Fruit fly (Drosophila melanogaster) whole organism, embryonic: ENCODE results near the gene CG14431.

ENCODE experiments used
- Blimp-1 ChIP-seq: fragments of 200-800 bp; sonication (Bioruptor generic); optimal IDR thresholded peaks from 3 replicates; lab custom pipeline; 2018; ENCODE audit warnings: missing biosample characterization, missing genetic modification characterization, mild to moderate bottlenecking, moderate library complexity, missing genetic modification reagents
- CG10147 ChIP-seq: fragments of 200-800 bp; sonication (Bioruptor generic); optimal IDR thresholded peaks from 2 replicates; lab custom pipeline; 2019; ENCODE audit warnings: missing biosample characterization, mild to moderate bottlenecking, missing genetic modification characterization, moderate library complexity
- CG11085 ChIP-seq: fragments of 200-800 bp; sonication (Bioruptor generic); IDR thresholded peaks from 2 replicates; pipeline ENCODE4 v1.3.6; 2022; ENCODE audit warnings: missing biosample characterization, missing genetic modification characterization
- CG11504 ChIP-seq: fragments of 200-800 bp; sonication (Bioruptor generic); optimal IDR thresholded peaks from 3 replicates; lab custom pipeline; 2019; ENCODE audit warnings: missing biosample characterization, mild to moderate bottlenecking, missing genetic modification characterization, moderate library complexity
- CG14014 ChIP-seq: fragments of 200-800 bp; sonication (Bioruptor generic); IDR thresholded peaks from 2 replicates; pipeline ENCODE4 v1.3.6; 2022; ENCODE audit warnings: missing biosample characterization, missing genetic modification characterization
- CG15479 ChIP-seq: fragments of 200-800 bp; sonication (Bioruptor generic); optimal IDR thresholded peaks from 3 replicates; lab custom pipeline; 2019; ENCODE audit warnings: missing biosample characterization, mild to moderate bottlenecking, missing genetic modification characterization, moderate library complexity
- CG15601 ChIP-seq: fragments of 200-800 bp; sonication (Bioruptor generic); optimal IDR thresholded peaks from 3 replicates; lab custom pipeline; 2019; ENCODE audit warnings: missing biosample characterization, mild to moderate bottlenecking, missing genetic modification characterization, moderate library complexity
- CG17385 ChIP-seq: fragments of 200-800 bp; sonication (Bioruptor generic); optimal IDR thresholded peaks from 3 replicates; lab custom pipeline; 2018; ENCODE audit warnings: missing biosample characterization, mild to moderate bottlenecking, missing genetic modification characterization
- CG18599 ChIP-seq: fragments of 200-800 bp; sonication (Bioruptor generic); optimal IDR thresholded peaks from 3 replicates; lab custom pipeline; 2017; ENCODE audit warnings: missing biosample characterization, missing genetic modification characterization, mild to moderate bottlenecking, moderate library complexity, missing genetic modification reagents
- CG3163 ChIP-seq: fragments of 200-800 bp; sonication (Bioruptor generic); optimal IDR thresholded peaks from 3 replicates; lab custom pipeline; 2016; ENCODE audit warnings: missing biosample characterization, missing genetic modification characterization
- CG34224 ChIP-seq: fragments of 200-800 bp; sonication (Bioruptor generic); IDR thresholded peaks from 3 replicates; pipeline ENCODE4 v1.3.6; 2022; ENCODE audit warnings: missing biosample characterization, missing genetic modification characterization; ENCODE audit not compliant: partially characterized antibody
- CG4730 ChIP-seq: fragments of 200-800 bp; sonication (Bioruptor generic); IDR thresholded peaks from 2 replicates; pipeline ENCODE4 v1.3.6; 2022; ENCODE audit warnings: missing biosample characterization, missing genetic modification characterization
- CG6175 ChIP-seq: fragments of 200-800 bp; sonication (Bioruptor generic); IDR thresholded peaks from 3 replicates; pipeline ENCODE4 v1.3.6; 2022; ENCODE audit warnings: missing biosample characterization, missing genetic modification characterization
- CG7556 ChIP-seq: fragments of 200-800 bp; sonication (Bioruptor generic); optimal IDR thresholded peaks from 2 replicates; lab custom pipeline; 2017; ENCODE audit warnings: missing biosample characterization, mild to moderate bottlenecking, missing genetic modification characterization
- CG7839 ChIP-seq: fragments of 200-800 bp; sonication (Bioruptor generic); optimal IDR thresholded peaks from 3 replicates; lab custom pipeline; 2018; ENCODE audit warnings: missing biosample characterization, mild to moderate bottlenecking, missing genetic modification characterization, moderate library complexity
- CG8290 ChIP-seq, 3 experiments: fragments of 200-800 bp; sonication (Bioruptor generic); optimal IDR thresholded peaks; 2 replicates each; lab custom pipeline; 2016 to 2019; ENCODE audit warnings: missing biosample characterization in 3 of 3, missing genetic modification characterization in 3 of 3, mild to moderate bottlenecking in 2 of 3, moderate library complexity in 1 of 3
- CG8924 ChIP-seq: fragments of 200-800 bp; optimal IDR thresholded peaks from 3 replicates; lab custom pipeline; 2019; ENCODE audit warnings: missing biosample characterization, mild to moderate bottlenecking, missing genetic modification characterization, moderate library complexity
- CG9932 ChIP-seq: fragments of 200-800 bp; sonication (Bioruptor generic); IDR thresholded peaks from 2 replicates; pipeline ENCODE4 v1.3.6; 2022; ENCODE audit warnings: missing biosample characterization, missing genetic modification characterization
- D ChIP-seq, 2 experiments: fragments of 200-800 bp in 1 of 2; fragments of >200 bp in 1 of 2; sonication (Bioruptor generic) in 1 of 2; optimal IDR thresholded peaks; 2 replicates in 1 of 2; 3 replicates in 1 of 2; lab custom pipeline; 2017; ENCODE audit warnings: mild to moderate bottlenecking in 1 of 2, missing biosample characterization in 1 of 2, missing genetic modification characterization in 1 of 2, missing genetic modification reagents in 1 of 2
- Kr ChIP-seq: fragments of 200-800 bp; sonication (Bioruptor generic); optimal IDR thresholded peaks from 2 replicates; lab custom pipeline; 2017; ENCODE audit warnings: missing biosample characterization, mild to moderate bottlenecking, missing genetic modification characterization
- Rx ChIP-seq: fragments of 200-800 bp; sonication (Bioruptor generic); IDR thresholded peaks from 2 replicates; pipeline ENCODE4 v1.3.6; 2022; ENCODE audit warnings: missing biosample characterization, missing genetic modification characterization
- Sox102F ChIP-seq: fragments of 200-800 bp; sonication (Bioruptor generic); optimal IDR thresholded peaks from 2 replicates; lab custom pipeline; 2018; ENCODE audit warnings: missing biosample characterization, mild to moderate bottlenecking, missing genetic modification characterization, moderate library complexity
- Stat92E ChIP-seq, 3 experiments: fragments of >200 bp in 2 of 3; fragments of 200-800 bp in 1 of 3; sonication (Bioruptor generic) in 1 of 3; optimal IDR thresholded peaks; 2 replicates each; lab custom pipeline; 2017 to 2019; ENCODE audit warnings: missing biosample characterization in 3 of 3, missing genetic modification characterization in 3 of 3, mild to moderate bottlenecking in 1 of 3, moderate library complexity in 1 of 3
- Taf1 ChIP-seq: fragments of 200-800 bp; sonication (Bioruptor generic); IDR thresholded peaks from 2 replicates; pipeline ENCODE4 v1.3.6; 2022; ENCODE audit warnings: missing biosample characterization, missing genetic modification characterization
- Trl ChIP-seq, 3 experiments: fragments of >200 bp in 2 of 3; fragments of 200-800 bp in 1 of 3; sonication (Bioruptor generic) in 1 of 3; optimal IDR thresholded peaks; 2 replicates in 1 of 3; 3 replicates in 2 of 3; lab custom pipeline; 2016 to 2017; ENCODE audit warnings: missing biosample characterization in 1 of 3, missing genetic modification characterization in 1 of 3
- Xbp1 ChIP-seq: fragments of 200-800 bp; sonication (Bioruptor generic); optimal IDR thresholded peaks from 3 replicates; lab custom pipeline; 2016; ENCODE audit warnings: missing biosample characterization, mild to moderate bottlenecking, missing genetic modification characterization
- ci ChIP-seq: fragments of 200-800 bp; sonication (Bioruptor generic); IDR thresholded peaks from 3 replicates; pipeline ENCODE4 v1.3.6; 2022; ENCODE audit warnings: missing biosample characterization, missing genetic modification characterization
- dmrt11E ChIP-seq: fragments of 200-800 bp; sonication (Bioruptor generic); optimal IDR thresholded peaks from 3 replicates; lab custom pipeline; 2018; ENCODE audit warnings: missing biosample characterization, mild to moderate bottlenecking, missing genetic modification characterization, moderate library complexity
- dysf ChIP-seq: fragments of 200-800 bp; sonication (Bioruptor generic); IDR thresholded peaks from 3 replicates; pipeline ENCODE4 v1.3.6; 2022; ENCODE audit warnings: missing biosample characterization, missing genetic modification characterization
- eve ChIP-seq, 2 experiments: fragments of >200 bp; optimal IDR thresholded peaks; 2 replicates each; lab custom pipeline; 2017; ENCODE audit warnings: missing biosample characterization in 2 of 2, missing genetic modification characterization in 2 of 2
- fd3F ChIP-seq: fragments of 200-800 bp; sonication (Bioruptor generic); optimal IDR thresholded peaks from 2 replicates; lab custom pipeline; 2018; ENCODE audit warnings: missing biosample characterization, mild to moderate bottlenecking, missing genetic modification characterization, moderate library complexity
- hbn ChIP-seq: fragments of 200-800 bp; sonication (Bioruptor generic); IDR thresholded peaks from 2 replicates; pipeline ENCODE4 v1.3.6; 2022; ENCODE audit warnings: missing biosample characterization, missing genetic modification characterization; ENCODE audit not compliant: partially characterized antibody
- kni ChIP-seq: fragments of 200-800 bp; sonication (Bioruptor generic); optimal IDR thresholded peaks from 3 replicates; lab custom pipeline; 2017; ENCODE audit warnings: mild to moderate bottlenecking, missing biosample characterization, missing genetic modification reagents, missing genetic modification characterization
- lov ChIP-seq, 2 experiments: fragments of 200-800 bp in 1 of 2; fragments of >200 bp in 1 of 2; sonication (Bioruptor generic) in 1 of 2; IDR thresholded peaks in 1 of 2; optimal IDR thresholded peaks in 1 of 2; 2 replicates in 1 of 2; 3 replicates in 1 of 2; pipeline versions ENCODE4 v1.3.6 to Lab custom; 2017 to 2022; ENCODE audit warnings: missing biosample characterization in 1 of 2, missing genetic modification characterization in 1 of 2
- nerfin-1 ChIP-seq: fragments of 200-800 bp; sonication (Bioruptor generic); optimal IDR thresholded peaks from 3 replicates; lab custom pipeline; 2019; ENCODE audit warnings: missing biosample characterization, mild to moderate bottlenecking, missing genetic modification characterization, moderate library complexity
- pfk ChIP-seq: fragments of 200-800 bp; sonication (Bioruptor generic); optimal IDR thresholded peaks from 2 replicates; lab custom pipeline; 2018; ENCODE audit warnings: missing biosample characterization, mild to moderate bottlenecking, missing genetic modification characterization, moderate library complexity
- pros ChIP-seq: fragments of 200-800 bp; sonication (Bioruptor generic); optimal IDR thresholded peaks from 3 replicates; lab custom pipeline; 2019; ENCODE audit warnings: missing biosample characterization, mild to moderate bottlenecking, missing genetic modification characterization, moderate library complexity
- psq ChIP-seq: fragments of 200-800 bp; sonication (Bioruptor generic); optimal IDR thresholded peaks from 2 replicates; lab custom pipeline; 2017; ENCODE audit warnings: missing biosample characterization, missing genetic modification characterization
- sd ChIP-seq: fragments of 200-800 bp; sonication (Bioruptor generic); optimal IDR thresholded peaks from 3 replicates; lab custom pipeline; 2018; ENCODE audit warnings: missing biosample characterization, mild to moderate bottlenecking, missing genetic modification characterization, moderate library complexity
- sens ChIP-seq: fragments of 200-800 bp; sonication (Bioruptor generic); peaks from one replicate; lab custom pipeline; 2016; ENCODE audit warnings: missing biosample characterization, missing genetic modification characterization
- seq ChIP-seq: fragments of 200-800 bp; sonication (Bioruptor generic); IDR thresholded peaks from 2 replicates; pipeline ENCODE4 v1.3.6; 2022; ENCODE audit warnings: missing biosample characterization, missing genetic modification characterization
- tgo ChIP-seq: fragments of 200-800 bp; sonication (Bioruptor generic); IDR thresholded peaks from 3 replicates; pipeline ENCODE4 v1.3.6; 2022; ENCODE audit warnings: missing biosample characterization, missing genetic modification characterization
- tll ChIP-seq, 2 experiments: fragments of 200-800 bp in 1 of 2; fragments of >200 bp in 1 of 2; sonication (Bioruptor generic) in 1 of 2; optimal IDR thresholded peaks; 2 replicates each; lab custom pipeline; 2017 to 2019; ENCODE audit warnings: missing biosample characterization in 2 of 2, missing genetic modification characterization in 2 of 2, mild to moderate bottlenecking in 1 of 2, moderate library complexity in 1 of 2
- twi ChIP-seq: fragments of 200-800 bp; optimal IDR thresholded peaks from 2 replicates; lab custom pipeline; 2019; ENCODE audit warnings: missing biosample characterization, mild to moderate bottlenecking, missing genetic modification characterization, moderate library complexity
- yki ChIP-seq: fragments of >200 bp; optimal IDR thresholded peaks from 3 replicates; lab custom pipeline; 2018
- z ChIP-seq: fragments of 200-800 bp; sonication (Bioruptor generic); IDR thresholded peaks from 3 replicates; pipeline ENCODE4 v1.3.6; 2022; ENCODE audit warnings: missing biosample characterization, missing genetic modification characterization
- zen ChIP-seq: fragments of 200-800 bp; sonication (Bioruptor generic); optimal IDR thresholded peaks from 3 replicates; lab custom pipeline; 2018; ENCODE audit warnings: missing biosample characterization, mild to moderate bottlenecking, missing genetic modification characterization, moderate library complexity

Gene CG14431

dm6 chrX:6988632-6989338 lies 80.7 kb downstream of the CG14431 start:
- peak; percentile 62 for TF ChIP-seq yki (lab: Kevin White, UChicago)
- 0 out of 3 replicates have a peak, but pooled peaks have one; percentile 27 for TF ChIP-seq CG34224 (GFP tag; lab: Robert Waterston, UW)
- TF ChIP-seq CG9932 (GFP tag; lab: Robert Waterston, UW) = no peak
- no peak for TF ChIP-seq CG10147 (GFP tag; lab: Kevin White, UChicago)
- TF ChIP-seq tll (GFP tag; optimal IDR thresholded peaks at IDR 0.05; lab: Kevin White, UChicago) = peak in 1 of 2 experiments; percentile 13
- no peak for TF ChIP-seq lov (optimal IDR thresholded peaks at IDR 0.05; lab: Kevin White, UChicago)
- no peak for TF ChIP-seq lov (GFP tag; IDR thresholded peaks at IDR 0.05; lab: Robert Waterston, UW)
- peak in 1 of 3 experiments; percentile 18 for TF ChIP-seq Stat92E (GFP tag; optimal IDR thresholded peaks at IDR 0.05; lab: Kevin White, UChicago)
- peak; percentile 60 for TF ChIP-seq kni (GFP tag; lab: Kevin White, UChicago)
- peak; percentile 89 for TF ChIP-seq pfk (GFP tag; lab: Kevin White, UChicago)
- peak; percentile 53 for TF ChIP-seq sd (tag; lab: Kevin White, UChicago)
- TF ChIP-seq psq = peak; percentile 26
- peak; percentile 18 for TF ChIP-seq CG17385 (GFP tag; lab: Kevin White, UChicago)
- no peak for TF ChIP-seq Taf1 (GFP tag; lab: Robert Waterston, UW)
- TF ChIP-seq Kr (GFP tag; lab: Kevin White, UChicago) = peak; percentile 55
- TF ChIP-seq seq (GFP tag; lab: Robert Waterston, UW) = 0 out of 2 replicates have a peak, but pooled peaks have one; percentile 43
- TF ChIP-seq CG4730 (GFP tag; lab: Robert Waterston, UW) = no peak
- peak; percentile 32 for TF ChIP-seq CG15479 (GFP tag; lab: Kevin White, UChicago)
- TF ChIP-seq D (optimal IDR thresholded peaks at IDR 0.05; lab: Kevin White, UChicago) = peak; percentile 64
- TF ChIP-seq D (GFP tag; optimal IDR thresholded peaks at IDR 0.05; lab: Kevin White, UChicago) = peak; percentile 29
- TF ChIP-seq Rx (GFP tag; lab: Robert Waterston, UW) = no peak
- TF ChIP-seq CG14014 = no peak
- peak; percentile 94 for TF ChIP-seq nerfin-1 (tag; lab: Kevin White, UChicago)
- no peak for TF ChIP-seq CG6175 (GFP tag; lab: Robert Waterston, UW)
- TF ChIP-seq CG7839 = no peak
- TF ChIP-seq CG11085 = no peak
- peak; percentile 79 for TF ChIP-seq z (GFP tag; lab: Robert Waterston, UW)
- TF ChIP-seq CG3163 = peak; percentile 10
- no peak for TF ChIP-seq dysf
- TF ChIP-seq pros (GFP tag; lab: Kevin White, UChicago) = peak; percentile 98
- peak; percentile 72 to 90 for TF ChIP-seq Trl (optimal IDR thresholded peaks at IDR 0.05; lab: Kevin White, UChicago)
- no peak for TF ChIP-seq Trl (GFP tag; optimal IDR thresholded peaks at IDR 0.05; lab: Kevin White, UChicago)
- no peak for TF ChIP-seq CG7556 (GFP tag; lab: Kevin White, UChicago)
- peak; percentile 39 for TF ChIP-seq zen (tag; lab: Kevin White, UChicago)
- peak; percentile 99 for TF ChIP-seq twi (tag; lab: Kevin White, UChicago)
- peak; percentile 46 for TF ChIP-seq sens (GFP tag; lab: Kevin White, UChicago)
- TF ChIP-seq CG8924 (tag; lab: Kevin White, UChicago) = peak; percentile 0

- TF ChIP-seq CG18599 = no peak
- no peak for TF ChIP-seq CG8290 (GFP tag; optimal IDR thresholded peaks at IDR 0.05; lab: Kevin White, UChicago)
- TF ChIP-seq CG8290 (tag; optimal IDR thresholded peaks at IDR 0.05; lab: Kevin White, UChicago) = no peak
- no peak for TF ChIP-seq Xbp1 (GFP tag; lab: Kevin White, UChicago)
- no peak for TF ChIP-seq ci
- peak in 1 of 2 experiments; percentile 38 for TF ChIP-seq eve (GFP tag; optimal IDR thresholded peaks at IDR 0.05; lab: Kevin White, UChicago)
- 0 out of 3 replicates have a peak, but pooled peaks have one; percentile 32 for TF ChIP-seq tgo (GFP tag; lab: Robert Waterston, UW)
- TF ChIP-seq fd3F (GFP tag; lab: Kevin White, UChicago) = no peak
- TF ChIP-seq hbn (GFP tag; lab: Robert Waterston, UW) = no peak
- no peak for TF ChIP-seq CG4730 (GFP tag; lab: Robert Waterston, UW)
- TF ChIP-seq CG15601 (tag; lab: Kevin White, UChicago) = peak; percentile 12
- TF ChIP-seq Blimp-1 (GFP tag; lab: Kevin White, UChicago) = peak; percentile 48
- peak; percentile 10 for TF ChIP-seq dmrt11E
- peak; percentile 13 for TF ChIP-seq CG11504 (tag; lab: Kevin White, UChicago)
- peak; percentile 38 for TF ChIP-seq Sox102F
Measured at dm6 chrX:6990105-6990504, 82.0 kb downstream of the CG14431 start.
